Worm (Caenorhabditis elegans): Measurements from ENCODE around the gene Y54E2A.7.

DNA sequence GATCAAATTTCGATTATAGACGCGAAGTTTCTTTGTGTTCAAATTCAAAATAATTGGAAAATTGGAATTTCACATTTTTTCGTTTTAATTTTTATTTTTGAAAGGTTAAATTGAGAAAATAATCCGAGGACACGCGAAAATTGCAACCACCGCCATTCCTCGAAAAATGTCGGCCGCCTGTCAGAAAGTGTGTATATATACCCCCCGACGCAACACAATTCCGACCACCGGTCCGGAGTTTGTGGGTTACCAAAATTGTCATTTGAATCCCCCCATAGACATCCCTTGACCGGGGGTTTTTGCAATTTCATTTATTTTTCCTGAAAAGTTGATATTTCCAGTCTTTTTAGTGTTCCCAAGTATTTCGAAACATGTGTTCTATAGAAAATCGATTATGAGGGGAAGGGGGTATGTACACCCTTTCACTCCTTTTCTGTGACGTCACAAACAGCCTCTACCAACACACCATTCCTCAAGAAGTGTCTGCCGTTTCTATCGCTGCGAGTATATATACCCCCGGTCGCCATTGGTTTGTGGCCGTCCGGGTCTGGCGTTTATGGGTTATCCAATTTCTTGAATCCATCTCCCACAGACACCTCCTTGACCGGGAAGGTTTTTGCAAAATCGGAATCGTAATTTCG lies 31.6 kb upstream of the Y54E2A.7 start, which contains the start of gene W01D2.3:
- TF ChIP-seq dao-5 (tag; optimal IDR thresholded peaks at IDR 0.05) (peak; percentile 71), him-1 (tag; optimal IDR thresholded peaks at IDR 0.05) (peak; percentile 32)

Measured in whole organism, L4/young adult.